Worm (Caenorhabditis elegans) whole organism, early embryonic: ENCODE measurements around the gene lsy-27.

Experiments used
- B0310.2 ChIP-seq: sonication (generic microtip); optimal IDR thresholded peaks from 2 replicates; lab custom pipeline; 2016; ENCODE audit warnings: mild to moderate bottlenecking, missing genetic modification characterization, missing compliant biosample characterization
- F13C5.2 ChIP-seq: sonication (generic microtip); optimal IDR thresholded peaks from 2 replicates; lab custom pipeline; 2017; ENCODE audit warnings: mild to moderate bottlenecking, missing genetic modification characterization, inconsistent platforms, missing compliant biosample characterization
- aly-1 ChIP-seq: sonication (generic microtip); optimal IDR thresholded peaks from 2 replicates; lab custom pipeline; 2016; ENCODE audit warnings: missing genetic modification characterization, missing compliant biosample characterization
- ama-1 ChIP-seq: fragments of 150-350 bp; optimal IDR thresholded peaks from 2 replicates; lab custom pipeline; 2014
- ceh-13 ChIP-seq: fragments of 200-800 bp; sonication (Bioruptor generic); optimal IDR thresholded peaks from 2 replicates; lab custom pipeline; 2018; ENCODE audit warnings: mild to moderate bottlenecking, missing genetic modification characterization, missing compliant biosample characterization
- ceh-36 ChIP-seq: sonication (generic microtip); optimal IDR thresholded peaks from 2 replicates; lab custom pipeline; 2016; ENCODE audit warnings: missing genetic modification characterization, inconsistent platforms, missing compliant biosample characterization
- ets-7 ChIP-seq: sonication (generic microtip); optimal IDR thresholded peaks from 2 replicates; lab custom pipeline; 2016; ENCODE audit warnings: missing genotype, missing genetic modification characterization, missing compliant biosample characterization
- flt-1 ChIP-seq: fragments of 200-800 bp; sonication (Bioruptor generic); IDR thresholded peaks from 2 replicates; pipeline ENCODE4 v1.3.6; 2022; ENCODE audit warnings: missing genetic modification characterization, missing compliant biosample characterization
- hmbx-1 ChIP-seq: sonication (generic microtip); optimal IDR thresholded peaks from 2 replicates; lab custom pipeline; 2016; ENCODE audit warnings: mild to moderate bottlenecking, missing genetic modification characterization, missing compliant biosample characterization
- hmg-4 ChIP-seq: fragments of 200-800 bp; sonication (Bioruptor generic); optimal IDR thresholded peaks from 2 replicates; lab custom pipeline; 2018; ENCODE audit warnings: mild to moderate bottlenecking, missing genetic modification characterization, missing compliant biosample characterization
- hnd-1 ChIP-seq: sonication (generic microtip); optimal IDR thresholded peaks from 2 replicates; lab custom pipeline; 2016; ENCODE audit warnings: missing genetic modification characterization, missing compliant biosample characterization
- pes-1 ChIP-seq: fragments of 200-800 bp; sonication (Bioruptor generic); IDR thresholded peaks from 2 replicates; pipeline ENCODE4 v1.3.6; 2022; ENCODE audit warnings: missing genetic modification reagents, missing genetic modification characterization, missing compliant biosample characterization
- scrt-1 ChIP-seq: fragments of 200-800 bp; sonication (Bioruptor generic); IDR thresholded peaks from 2 replicates; pipeline ENCODE4 v1.3.6; 2022; ENCODE audit warnings: missing genetic modification characterization, missing compliant biosample characterization
- sea-1 ChIP-seq: fragments of 200-800 bp; sonication (Bioruptor generic); conservative IDR thresholded peaks from 2 replicates; pipeline ENCODE4 v1.3.6; 2022; ENCODE audit warnings: missing genetic modification characterization, missing compliant biosample characterization
- tbx-11 ChIP-seq: fragments of 200-800 bp; sonication (Bioruptor generic); IDR thresholded peaks from 2 replicates; pipeline ENCODE4 v1.3.6; 2022; ENCODE audit warnings: missing genetic modification characterization, missing compliant biosample characterization
- tbx-37 ChIP-seq: fragments of 200-800 bp; sonication (Bioruptor generic); conservative IDR thresholded peaks from 2 replicates; pipeline ENCODE4 v1.3.6; 2022; ENCODE audit warnings: missing genetic modification reagents, missing genetic modification characterization, missing compliant biosample characterization
- tra-4 ChIP-seq: sonication (generic microtip); optimal IDR thresholded peaks from 2 replicates; lab custom pipeline; 2017; ENCODE audit warnings: missing genetic modification characterization, missing compliant biosample characterization

Gene lsy-27

DNA sequence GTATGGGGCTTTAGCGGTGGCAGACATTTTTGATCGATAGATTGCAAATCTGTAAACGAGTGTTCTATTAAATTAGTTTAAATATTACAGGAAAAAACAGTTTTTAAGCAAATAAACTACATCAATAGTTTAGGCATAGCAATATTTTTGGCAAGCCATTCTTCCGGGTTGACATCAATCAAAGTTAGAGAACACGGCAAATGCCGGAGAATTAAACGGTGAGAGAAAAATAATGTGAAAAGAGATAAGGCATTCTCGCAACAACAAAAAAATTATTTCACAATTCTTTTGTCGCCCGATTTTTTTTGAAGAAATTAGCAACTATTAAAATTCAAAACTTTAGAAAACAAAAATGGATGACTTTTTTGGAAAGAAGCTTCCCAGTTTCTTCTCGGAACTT is 5.1 kb downstream of the lsy-27 start, which contains the start of the genes fbxa-188 and fbxa-189:
fbxa-188 (minus strand) TSS at position 51 of the 400 bp plus-strand sequence.
fbxa-189 (plus strand) TSS at position 339 of the 400 bp plus-strand sequence.
- no peak for TF ChIP-seq tra-4 (tag; lab: Kevin White, UChicago)
- no peak for TF ChIP-seq ceh-13
- TF ChIP-seq aly-1 (tag; lab: Kevin White, UChicago): no peak
- no peak for TF ChIP-seq scrt-1
- no peak for TF ChIP-seq flt-1 (GFP tag; lab: Robert Waterston, UW)
- TF ChIP-seq sea-1 (GFP tag; lab: Robert Waterston, UW): no peak
- no peak for TF ChIP-seq pes-1 (GFP tag; lab: Robert Waterston, UW)
- no peak for TF ChIP-seq hmbx-1 (tag; lab: Kevin White, UChicago)
- no peak for TF ChIP-seq F13C5.2 (tag; lab: Kevin White, UChicago)
- no peak for TF ChIP-seq B0310.2 (tag; lab: Kevin White, UChicago)
- no peak for TF ChIP-seq ama-1
- no peak for TF ChIP-seq hmg-4 (GFP tag; lab: Kevin White, UChicago)
- TF ChIP-seq ets-7: no peak
- no peak for TF ChIP-seq tbx-37
- TF ChIP-seq ceh-36: no peak

DNA sequence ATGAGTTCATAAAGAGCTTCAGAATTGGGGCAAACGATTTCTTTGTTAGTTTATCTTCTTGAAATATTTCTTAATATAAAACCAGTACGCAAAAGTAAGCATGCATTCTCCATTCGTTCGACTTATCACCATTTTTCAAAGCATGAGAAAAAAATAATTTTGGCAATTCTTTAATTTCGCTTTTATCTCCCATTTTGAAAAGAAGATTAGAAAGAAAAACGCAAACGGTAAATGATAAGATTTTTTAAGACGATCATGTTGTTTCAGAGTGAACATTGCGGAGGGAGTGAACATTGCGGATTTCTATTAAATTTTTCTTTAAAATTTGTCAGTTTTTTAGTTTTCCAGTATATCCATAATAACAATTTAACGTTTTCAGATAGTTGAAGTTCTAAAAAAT is 10.6 kb downstream of the lsy-27 start:
- no peak for TF ChIP-seq hmg-4 (GFP tag; lab: Kevin White, UChicago)
- TF ChIP-seq scrt-1: no peak
- TF ChIP-seq ama-1: no peak
- TF ChIP-seq tbx-37: no peak
- TF ChIP-seq B0310.2 (tag; lab: Kevin White, UChicago): no peak
- TF ChIP-seq tbx-11: no peak
- no peak for TF ChIP-seq ceh-13

- no peak for TF ChIP-seq sea-1 (GFP tag; lab: Robert Waterston, UW)
- TF ChIP-seq tbx-37: no peak
Observed at ce11 chrV:17331340-17331739, 18.7 kb downstream of the lsy-27 start, which contains the start of gene fbxa-185. fbxa-185 (plus strand) TSS chrV:17331640.

- TF ChIP-seq hnd-1 (tag; lab: Kevin White, UChicago): no peak
- no peak for TF ChIP-seq B0310.2 (tag; lab: Kevin White, UChicago)
- no peak for TF ChIP-seq pes-1 (GFP tag; lab: Robert Waterston, UW)
- TF ChIP-seq F13C5.2 (tag; lab: Kevin White, UChicago): no peak
- TF ChIP-seq hmg-4 (GFP tag; lab: Kevin White, UChicago): no peak
- no peak for TF ChIP-seq scrt-1
- TF ChIP-seq ama-1: no peak
- TF ChIP-seq tbx-11: no peak
- no peak for TF ChIP-seq tbx-37
- no peak for TF ChIP-seq ceh-13
- no peak for TF ChIP-seq hmbx-1 (tag; lab: Kevin White, UChicago)
- TF ChIP-seq tra-4 (tag; lab: Kevin White, UChicago): no peak
- TF ChIP-seq aly-1 (tag; lab: Kevin White, UChicago): no peak
- TF ChIP-seq flt-1 (GFP tag; lab: Robert Waterston, UW): no peak
- TF ChIP-seq sea-1 (GFP tag; lab: Robert Waterston, UW): no peak
- TF ChIP-seq ceh-36: no peak
- no peak for TF ChIP-seq ets-7
Observed at ce11 chrV:17328497-17328896, 21.5 kb downstream of the lsy-27 start, which contains the start of gene srg-44. srg-44 (plus strand) TSS chrV:17328797.

ce11 chrV:17327867-17328266 is 22.1 kb downstream of the lsy-27 start, which contains the start of gene sdz-16:
sdz-16 (minus strand) TSS chrV:17327967.
- TF ChIP-seq tbx-37 (no peak), tra-4 (tag; lab: Kevin White, UChicago) (no peak), tbx-11 (no peak)

DNA sequence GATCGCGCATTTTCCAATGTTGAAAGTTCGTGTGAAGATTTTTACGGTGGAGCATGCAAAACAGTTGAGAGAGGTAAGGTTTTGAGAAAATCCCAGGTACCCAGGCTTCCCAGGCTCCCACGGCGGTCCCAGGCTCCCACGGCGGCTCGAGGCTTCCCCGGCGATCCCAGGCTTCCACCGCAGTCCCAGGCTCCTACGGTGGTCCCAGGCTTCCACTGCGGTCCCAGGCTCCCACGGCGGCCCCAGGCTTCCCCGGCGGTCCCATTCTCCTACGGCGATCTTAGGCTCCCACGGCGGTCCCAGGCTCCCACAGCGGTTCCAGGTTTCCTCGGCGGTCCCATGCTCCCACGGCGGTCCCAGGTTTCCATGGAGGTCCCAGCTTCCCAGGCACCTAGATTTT is 26.1 kb downstream of the lsy-27 start:
- TF ChIP-seq hmg-4 (GFP tag; lab: Kevin White, UChicago) (no peak), hnd-1 (tag; lab: Kevin White, UChicago) (no peak), B0310.2 (tag; lab: Kevin White, UChicago) (no peak), ceh-13 (peak; percentile 13)

DNA sequence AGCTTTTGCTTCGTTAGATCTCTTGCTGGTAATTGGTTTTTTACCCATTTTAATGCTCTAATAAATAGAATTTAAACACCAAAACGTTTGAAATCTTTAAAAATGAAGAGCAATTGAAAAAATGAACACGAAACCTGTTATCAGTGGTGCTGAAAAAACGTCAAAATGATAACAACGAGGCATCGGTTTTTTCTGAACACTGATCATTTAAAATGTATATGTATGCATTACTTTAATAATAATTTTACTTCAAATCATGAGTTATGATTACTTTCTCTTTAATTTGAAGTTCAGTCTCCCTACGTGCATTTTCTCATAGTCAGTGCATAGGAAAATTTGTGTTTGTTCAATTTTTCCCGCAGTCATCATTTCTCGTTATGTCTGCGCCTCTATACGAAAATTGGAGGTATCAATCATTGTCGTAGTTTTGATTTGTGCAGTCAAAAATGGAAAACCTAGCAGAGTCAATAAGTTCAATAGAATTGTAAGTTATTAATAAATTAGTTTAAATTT is 27.5 kb downstream of the lsy-27 start, which contains the start of gene F31E9.3:
F31E9.3 (plus strand) TSS at position 194 of the 513 bp plus-strand sequence.
- TF ChIP-seq B0310.2 (tag; lab: Kevin White, UChicago): no peak
- no peak for TF ChIP-seq ama-1
- no peak for TF ChIP-seq ceh-36

ce11 chrV:17317786-17318185 is 32.2 kb downstream of the lsy-27 start, which contains the start of gene srz-58:
srz-58 (plus strand) TSS chrV:17318147.
- TF ChIP-seq tbx-11: no peak
- no peak for TF ChIP-seq ceh-36
- TF ChIP-seq ceh-13: no peak
- TF ChIP-seq scrt-1: no peak

DNA sequence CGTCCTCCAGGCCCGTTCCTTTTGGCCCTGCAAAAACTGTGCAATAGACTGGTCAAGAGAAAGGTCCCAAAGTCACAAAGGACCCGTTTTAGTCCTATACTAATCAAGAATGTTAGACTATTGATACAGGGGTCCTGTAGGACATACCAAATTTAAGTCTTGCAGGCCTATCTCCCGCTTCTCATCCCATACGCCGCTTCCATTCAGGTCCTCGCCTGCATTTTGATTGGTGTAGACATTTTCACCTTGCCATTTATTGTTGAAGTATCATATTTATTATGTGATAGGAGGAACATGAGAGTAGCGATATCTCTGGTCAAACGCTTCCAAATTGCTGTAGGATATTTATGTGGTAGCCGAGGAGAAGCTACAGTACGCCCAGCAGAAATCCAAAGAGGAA is 32.7 kb downstream of the lsy-27 start:
- no peak for TF ChIP-seq ets-7
- TF ChIP-seq ama-1: no peak
- TF ChIP-seq F13C5.2 (tag; lab: Kevin White, UChicago): no peak
- no peak for TF ChIP-seq pes-1 (GFP tag; lab: Robert Waterston, UW)
- no peak for TF ChIP-seq tbx-11
- TF ChIP-seq hnd-1 (tag; lab: Kevin White, UChicago): no peak
- no peak for TF ChIP-seq hmbx-1 (tag; lab: Kevin White, UChicago)
- no peak for TF ChIP-seq aly-1 (tag; lab: Kevin White, UChicago)
- no peak for TF ChIP-seq B0310.2 (tag; lab: Kevin White, UChicago)
- TF ChIP-seq ceh-36: no peak
- TF ChIP-seq scrt-1: no peak
- no peak for TF ChIP-seq tbx-37
- TF ChIP-seq tra-4 (tag; lab: Kevin White, UChicago): no peak
- TF ChIP-seq sea-1 (GFP tag; lab: Robert Waterston, UW): no peak
- no peak for TF ChIP-seq hmg-4 (GFP tag; lab: Kevin White, UChicago)
- TF ChIP-seq flt-1 (GFP tag; lab: Robert Waterston, UW): no peak
- no peak for TF ChIP-seq ceh-13
